Fruit fly (Drosophila melanogaster) whole organism, adult: ENCODE data around the gene CG13131.

Experiments
- Clk ChIP-seq: fragments of 200-800 bp; sonication (Bioruptor generic); optimal IDR thresholded peaks from 2 replicates; lab custom pipeline; 2017; ENCODE audit warnings: missing biosample characterization, missing genetic modification characterization
- Crg-1 ChIP-seq: fragments of 200-800 bp; sonication (Bioruptor generic); optimal IDR thresholded peaks from 2 replicates; lab custom pipeline; 2016; ENCODE audit warnings: missing biosample characterization, missing genetic modification characterization
- Hr96 ChIP-seq: fragments of 200-800 bp; sonication (Bioruptor generic); optimal IDR thresholded peaks from 2 replicates; lab custom pipeline; 2016; ENCODE audit warnings: missing biosample characterization, missing genetic modification characterization

DNA sequence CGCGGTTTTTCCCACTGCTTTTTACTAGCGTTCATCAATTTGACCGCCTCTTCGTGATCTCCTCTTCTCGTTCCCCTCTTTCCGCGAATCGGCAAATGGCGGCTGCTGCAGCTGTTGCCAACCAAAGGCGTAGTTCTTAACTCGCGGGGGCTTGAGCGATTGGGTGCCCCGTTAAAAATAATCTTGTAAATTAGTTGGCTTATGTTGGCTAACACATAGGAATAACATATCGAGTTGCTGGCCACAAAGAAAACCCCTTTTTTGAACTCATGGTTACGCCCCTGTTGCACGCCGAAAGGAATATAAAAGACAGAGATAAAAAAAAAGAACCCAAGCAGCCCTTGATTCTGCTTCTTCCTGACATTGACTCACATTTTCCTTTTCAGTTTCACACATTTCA lies 40.0 kb upstream of the CG13131 start:
- TF ChIP-seq Hr96 (GFP tag; lab: Kevin White, UChicago) = peak; percentile 27
- TF ChIP-seq Crg-1 (GFP tag; lab: Kevin White, UChicago) = no peak
- no peak for TF ChIP-seq Clk (GFP tag; lab: Kevin White, UChicago)
